Fruit fly (Drosophila melanogaster): ENCODE results near the gene comm3.
A peak's percentile ranks its signal among the peaks of the same experiment; 100 is the strongest.

Gene comm3

dm6 chr3L:15625676-15626414, 21.7 kb downstream of the comm3 start (continued):
- TF ChIP-seq Dad (GFP tag; optimal IDR thresholded peaks at IDR 0.05): no peak
- TF ChIP-seq wor (GFP tag; IDR thresholded peaks at IDR 0.05): peak; percentile 91
- peak; percentile 88 for TF ChIP-seq CG32532 (GFP tag; IDR thresholded peaks at IDR 0.05)
- TF ChIP-seq zfh1 (GFP tag; IDR thresholded peaks at IDR 0.05): peak; percentile 66; the same call in 2 of the 3 replicates
- TF ChIP-seq CG10565 (GFP tag; optimal IDR thresholded peaks at IDR 0.05): peak; percentile 7
- TF ChIP-seq Mad (GFP tag; optimal IDR thresholded peaks at IDR 0.05): peak; percentile 2
- peak; percentile 80 for TF ChIP-seq Nf-YB (GFP tag; optimal IDR thresholded peaks at IDR 0.05)
- peak; percentile 97 for TF ChIP-seq CG2678 (tag; optimal IDR thresholded peaks at IDR 0.05)
- TF ChIP-seq CG43689 (GFP tag; IDR thresholded peaks at IDR 0.05): peak; percentile 29; the same call in 1 of the 2 replicates
- peak; percentile 91 for TF ChIP-seq tio (GFP tag; optimal IDR thresholded peaks at IDR 0.05)
- no peak for TF ChIP-seq ftz-f1 (GFP tag; optimal IDR thresholded peaks at IDR 0.05)
- TF ChIP-seq sna (GFP tag; IDR thresholded peaks at IDR 0.05; ENCODE audit: partially characterized antibody): no peak
- peak; percentile 98 for TF ChIP-seq gem (tag; optimal IDR thresholded peaks at IDR 0.05)
- peak; percentile 72 for TF ChIP-seq CG10366 (GFP tag; IDR thresholded peaks at IDR 0.05)
- TF ChIP-seq repo (GFP tag; optimal IDR thresholded peaks at IDR 0.05): no peak
- no peak for TF ChIP-seq CG8478 (optimal IDR thresholded peaks at IDR 0.05)
- peak; percentile 71 for TF ChIP-seq wek (GFP tag; optimal IDR thresholded peaks at IDR 0.05)
- peak; percentile 84 for TF ChIP-seq odd (GFP tag; optimal IDR thresholded peaks at IDR 0.05)
- TF ChIP-seq Abd-B (GFP tag; optimal IDR thresholded peaks at IDR 0.05): peak; percentile 95
- no peak for TF ChIP-seq Hr39 (optimal IDR thresholded peaks at IDR 0.05)
- peak; percentile 74 for TF ChIP-seq jing (GFP tag; optimal IDR thresholded peaks at IDR 0.05)
- peak; percentile 9 for TF ChIP-seq CG15073 (GFP tag; optimal IDR thresholded peaks at IDR 0.05)
- TF ChIP-seq CG10979 (tag; optimal IDR thresholded peaks at IDR 0.05): peak; percentile 96
- TF ChIP-seq CG9609 (GFP tag; optimal IDR thresholded peaks at IDR 0.05): peak; percentile 22
- TF ChIP-seq CG12744 (GFP tag; optimal IDR thresholded peaks at IDR 0.05): no peak
- TF ChIP-seq CG17829 (tag; optimal IDR thresholded peaks at IDR 0.05): peak; percentile 91
- no peak for TF ChIP-seq CG16813 (GFP tag; IDR thresholded peaks at IDR 0.05; ENCODE audit: partially characterized antibody)
- TF ChIP-seq CG17912 (GFP tag; optimal IDR thresholded peaks at IDR 0.05): peak; percentile 48
- peak; percentile 65 for TF ChIP-seq HLHmδ (GFP tag; optimal IDR thresholded peaks at IDR 0.05)
- TF ChIP-seq Awh (GFP tag; IDR thresholded peaks at IDR 0.05): peak; percentile 42; the same call in 1 of the 2 replicates
- peak; percentile 52 for TF ChIP-seq kah (GFP tag; optimal IDR thresholded peaks at IDR 0.05)
- TF ChIP-seq dan (GFP tag; IDR thresholded peaks at IDR 0.05): no peak
- peak; percentile 55; the same call in 1 of the 2 replicates for TF ChIP-seq CG11085 (GFP tag; IDR thresholded peaks at IDR 0.05)
- TF ChIP-seq CG16863 (GFP tag; optimal IDR thresholded peaks at IDR 0.05): no peak
- no peak for TF ChIP-seq CG7963 (GFP tag; IDR thresholded peaks at IDR 0.05; ENCODE audit: partially characterized antibody)
- peak; percentile 76 for TF ChIP-seq H15 (GFP tag; IDR thresholded peaks at IDR 0.05)
- TF ChIP-seq crol (GFP tag; IDR thresholded peaks at IDR 0.05): no peak; the same call in 1 of the 2 replicates
- TF ChIP-seq pita (GFP tag; optimal IDR thresholded peaks at IDR 0.05): no peak
- TF ChIP-seq TFAM (GFP tag; optimal IDR thresholded peaks at IDR 0.05): peak; percentile 42
- no peak; the same call in 2 of the 3 replicates for TF ChIP-seq CG11456 (GFP tag; IDR thresholded peaks at IDR 0.05)
- no peak for TF ChIP-seq Rx (GFP tag; IDR thresholded peaks at IDR 0.05)
- TF ChIP-seq CG31441 (GFP tag; IDR thresholded peaks at IDR 0.05): peak; percentile 96
- peak; percentile 13 for TF ChIP-seq Atf3 (GFP tag; optimal IDR thresholded peaks at IDR 0.05)
- TF ChIP-seq Blimp-1 (GFP tag; optimal IDR thresholded peaks at IDR 0.05): peak; percentile 95
- no peak for TF ChIP-seq ato (GFP tag; IDR thresholded peaks at IDR 0.05; ENCODE audit: partially characterized antibody)
- TF ChIP-seq chinmo (GFP tag; IDR thresholded peaks at IDR 0.05; ENCODE audit: partially characterized antibody): peak; percentile 83; the same call in 2 of the 4 replicates
- TF ChIP-seq toy (GFP tag; IDR thresholded peaks at IDR 0.05): peak; percentile 37; the same call in 1 of the 2 replicates
- TF ChIP-seq NFAT (GFP tag; IDR thresholded peaks at IDR 0.05): peak; percentile 46; the same call in 1 of the 2 replicates
- TF ChIP-seq Dll (GFP tag; IDR thresholded peaks at IDR 0.05; ENCODE audit: partially characterized antibody): no peak
